Worm (Caenorhabditis elegans): ENCODE measurements around the gene R10E4.1.

- TF ChIP-seq nhr-12 (tag; optimal IDR thresholded peaks at IDR 0.05) (no peak), snpc-4 (tag; optimal IDR thresholded peaks at IDR 0.05) (no peak), ztf-11 (tag; optimal IDR thresholded peaks at IDR 0.05) (peak; percentile 50), elt-3 (tag; optimal IDR thresholded peaks at IDR 0.05) (no peak), M03D4.4 (tag; optimal IDR thresholded peaks at IDR 0.05) (no peak), unc-62 (GFP tag; optimal IDR thresholded peaks at IDR 0.05) (peak; percentile 61), lin-32 (GFP tag; optimal IDR thresholded peaks at IDR 0.05) (no peak), nhr-76 (tag; optimal IDR thresholded peaks at IDR 0.05) (no peak), ceh-39 (tag; optimal IDR thresholded peaks at IDR 0.05) (peak; percentile 25), ham-2 (GFP tag; optimal IDR thresholded peaks at IDR 0.05) (no peak)
Observed at ce11 chrIII:4272864-4273263, 3.3 kb downstream of the R10E4.1 start.

All from whole organism, mixed stage, embryonic.